Worm (Caenorhabditis elegans): ENCODE data around the gene sptf-2.

sptf-2 gene

ce11 chrII:8623396-8623795, 1.9 kb upstream of the sptf-2 start, which contains the start of gene T22C8.4:
Gene T22C8.4, minus strand, starts transcription at chrII:8623496.
- TF ChIP-seq fkh-10 (GFP tag; optimal IDR thresholded peaks at IDR 0.05): no peak
- no peak for TF ChIP-seq ceh-24 (tag; optimal IDR thresholded peaks at IDR 0.05)
- TF ChIP-seq gmeb-2 (tag; optimal IDR thresholded peaks at IDR 0.05): no peak
- no peak for TF ChIP-seq tbx-7 (tag; optimal IDR thresholded peaks at IDR 0.05)
- TF ChIP-seq ref-2 (tag; optimal IDR thresholded peaks at IDR 0.05): no peak
- no peak for TF ChIP-seq ceh-19 (GFP tag; optimal IDR thresholded peaks at IDR 0.05)
- TF ChIP-seq C38D4.7 (GFP tag; optimal IDR thresholded peaks at IDR 0.05): no peak
- no peak for TF ChIP-seq K02D7.2 (tag; optimal IDR thresholded peaks at IDR 0.05)
- TF ChIP-seq unc-55 (GFP tag; optimal IDR thresholded peaks at IDR 0.05): no peak
- TF ChIP-seq dmd-4 (tag; optimal IDR thresholded peaks at IDR 0.05; ENCODE audit: borderline replicate concordance): no peak
- no peak for TF ChIP-seq ets-4 (tag; optimal IDR thresholded peaks at IDR 0.05)
- TF ChIP-seq hlh-8 (tag; optimal IDR thresholded peaks at IDR 0.05): no peak
- TF ChIP-seq ceh-34 (tag; optimal IDR thresholded peaks at IDR 0.05): no peak
- no peak for TF ChIP-seq sox-4 (tag; optimal IDR thresholded peaks at IDR 0.05)
- no peak for TF ChIP-seq che-1 (tag; optimal IDR thresholded peaks at IDR 0.05)

- TF ChIP-seq ceh-14 (tag; optimal IDR thresholded peaks at IDR 0.05) (no peak), ets-4 (tag; optimal IDR thresholded peaks at IDR 0.05) (no peak), ceh-24 (tag; optimal IDR thresholded peaks at IDR 0.05) (no peak), nfya-1 (tag; optimal IDR thresholded peaks at IDR 0.05) (no peak), ceh-2 (tag; optimal IDR thresholded peaks at IDR 0.05) (no peak), ref-2 (tag; optimal IDR thresholded peaks at IDR 0.05) (no peak), hlh-13 (GFP tag; optimal IDR thresholded peaks at IDR 0.05) (no peak), pros-1 (tag; optimal IDR thresholded peaks at IDR 0.05) (no peak), tbx-7 (tag; optimal IDR thresholded peaks at IDR 0.05) (no peak), unc-55 (GFP tag; optimal IDR thresholded peaks at IDR 0.05) (no peak), fax-1 (tag; optimal IDR thresholded peaks at IDR 0.05) (no peak), sox-2 (GFP tag; IDR thresholded peaks at IDR 0.05) (no peak), C38D4.7 (GFP tag; optimal IDR thresholded peaks at IDR 0.05) (no peak), hlh-8 (tag; optimal IDR thresholded peaks at IDR 0.05) (no peak), elt-2 (tag; optimal IDR thresholded peaks at IDR 0.05) (no peak), odd-2 (tag; optimal IDR thresholded peaks at IDR 0.05) (no peak), ttx-3 (tag; optimal IDR thresholded peaks at IDR 0.05) (no peak)
These were observed 1.3 kb downstream of the sptf-2 start for ce11 chrII:8626598-8626997.

- TF ChIP-seq pqm-1 (tag; optimal IDR thresholded peaks at IDR 0.05): no peak
- TF ChIP-seq che-1 (tag; optimal IDR thresholded peaks at IDR 0.05): no peak
- TF ChIP-seq ceh-9 (tag; optimal IDR thresholded peaks at IDR 0.05): no peak
- no peak for TF ChIP-seq K09A11.1 (tag; optimal IDR thresholded peaks at IDR 0.05; ENCODE audit: insufficient read depth)
- no peak for TF ChIP-seq tbx-7 (tag; optimal IDR thresholded peaks at IDR 0.05)
- no peak for TF ChIP-seq hlh-30 (tag; optimal IDR thresholded peaks at IDR 0.05; ENCODE audit: insufficient read depth)
- no peak for TF ChIP-seq tbx-2 (tag; optimal IDR thresholded peaks at IDR 0.05)
- TF ChIP-seq hlh-6 (tag; optimal IDR thresholded peaks at IDR 0.05): no peak
- TF ChIP-seq ceh-14 (tag; optimal IDR thresholded peaks at IDR 0.05): no peak
- no peak for TF ChIP-seq fkh-10 (GFP tag; optimal IDR thresholded peaks at IDR 0.05)
- no peak for TF ChIP-seq ceh-31 (tag; optimal IDR thresholded peaks at IDR 0.05)
These were observed 2.6 kb downstream of the sptf-2 start for ce11 chrII:8627907-8628306.

- TF ChIP-seq ref-2 (tag; optimal IDR thresholded peaks at IDR 0.05) (no peak), syd-9 (tag; optimal IDR thresholded peaks at IDR 0.05) (no peak), Y22D7AL.16 (tag; optimal IDR thresholded peaks at IDR 0.05) (no peak), tbx-7 (tag; optimal IDR thresholded peaks at IDR 0.05) (no peak), pax-1 (tag; optimal IDR thresholded peaks at IDR 0.05) (no peak), ttx-3 (tag; optimal IDR thresholded peaks at IDR 0.05) (no peak), ets-4 (tag; optimal IDR thresholded peaks at IDR 0.05) (no peak), mec-3 (tag; optimal IDR thresholded peaks at IDR 0.05; ENCODE audit: borderline replicate concordance) (no peak), elt-2 (tag; optimal IDR thresholded peaks at IDR 0.05) (no peak), pha-2 (tag; optimal IDR thresholded peaks at IDR 0.05) (no peak), lin-11 (tag; optimal IDR thresholded peaks at IDR 0.05) (no peak), unc-55 (GFP tag; optimal IDR thresholded peaks at IDR 0.05) (no peak), dmd-4 (tag; optimal IDR thresholded peaks at IDR 0.05; ENCODE audit: borderline replicate concordance) (no peak), ceh-22 (tag; optimal IDR thresholded peaks at IDR 0.05) (no peak), odd-2 (tag; optimal IDR thresholded peaks at IDR 0.05) (no peak), eyg-1 (tag; optimal IDR thresholded peaks at IDR 0.05) (no peak), K09A11.1 (tag; optimal IDR thresholded peaks at IDR 0.05; ENCODE audit: insufficient read depth) (no peak), che-1 (tag; optimal IDR thresholded peaks at IDR 0.05) (no peak)
These were observed 4.8 kb downstream of the sptf-2 start, which contains the start of gene T22C8.6 for ce11 chrII:8630088-8630487. Gene T22C8.6, minus strand, starts transcription at chrII:8630281.
